Worm (Caenorhabditis elegans) whole organism, late embryonic: Measurements from ENCODE around the gene pdl-1.

Source experiments
- K02D7.2 ChIP-seq: sonication (generic microtip); optimal IDR thresholded peaks from 2 replicates; lab custom pipeline; 2017; ENCODE audit warnings: mild to moderate bottlenecking, missing genetic modification characterization, missing compliant biosample characterization
- Y22D7AL.16 ChIP-seq: sonication (generic microtip); optimal IDR thresholded peaks from 2 replicates; lab custom pipeline; 2016; ENCODE audit warnings: missing genetic modification characterization, missing compliant biosample characterization
- ama-1 ChIP-seq: fragments of 150-350 bp; optimal IDR thresholded peaks from 2 replicates; lab custom pipeline; 2014
- ceh-18 ChIP-seq: sonication (generic microtip); optimal IDR thresholded peaks from 2 replicates; lab custom pipeline; 2016; ENCODE audit warnings: missing genetic modification characterization, missing compliant biosample characterization
- ceh-19 ChIP-seq: fragments of 200-800 bp; sonication (Bioruptor generic); optimal IDR thresholded peaks from 2 replicates; lab custom pipeline; 2018; ENCODE audit warnings: mild to moderate bottlenecking, missing genetic modification characterization, missing compliant biosample characterization
- ceh-2 ChIP-seq: sonication (generic microtip); optimal IDR thresholded peaks from 2 replicates; lab custom pipeline; 2016; ENCODE audit warnings: missing genotype, missing genetic modification characterization, missing compliant biosample characterization
- ceh-22 ChIP-seq: sonication (generic microtip); optimal IDR thresholded peaks from 2 replicates; lab custom pipeline; 2017; ENCODE audit warnings: missing biosample characterization, missing genetic modification characterization
- ceh-30 ChIP-seq: fragments of 150-350 bp; optimal IDR thresholded peaks from 2 replicates; lab custom pipeline; 2014; ENCODE audit warnings: missing biosample characterization, missing genetic modification characterization
- ceh-31 ChIP-seq: sonication (generic microtip); optimal IDR thresholded peaks from 2 replicates; lab custom pipeline; 2016; ENCODE audit warnings: missing genetic modification characterization, missing compliant biosample characterization
- ceh-34 ChIP-seq: sonication (generic microtip); optimal IDR thresholded peaks from 2 replicates; lab custom pipeline; 2016; ENCODE audit warnings: mild to moderate bottlenecking, missing genetic modification characterization, missing compliant biosample characterization
- ceh-48 ChIP-seq: sonication (generic microtip); optimal IDR thresholded peaks from 2 replicates; lab custom pipeline; 2016; ENCODE audit warnings: missing genetic modification characterization, inconsistent platforms, missing compliant biosample characterization
- ceh-6 ChIP-seq: fragments of 200-800 bp; sonication (Bioruptor generic); optimal IDR thresholded peaks from 2 replicates; lab custom pipeline; 2018; ENCODE audit warnings: mild to moderate bottlenecking, missing genetic modification characterization, missing compliant biosample characterization
- ceh-9 ChIP-seq: sonication (generic microtip); optimal IDR thresholded peaks from 2 replicates; lab custom pipeline; 2016; ENCODE audit warnings: mild to moderate bottlenecking, missing genetic modification characterization, inconsistent platforms, missing compliant biosample characterization
- che-1 ChIP-seq: sonication (generic microtip); optimal IDR thresholded peaks from 2 replicates; lab custom pipeline; 2016; ENCODE audit warnings: mild to moderate bottlenecking, missing genetic modification characterization, missing compliant biosample characterization
- dmd-4 ChIP-seq: sonication (generic microtip); optimal IDR thresholded peaks from 2 replicates; lab custom pipeline; 2016; ENCODE audit warnings: borderline replicate concordance, missing genetic modification characterization, missing compliant biosample characterization
- dve-1 ChIP-seq: sonication (generic microtip); optimal IDR thresholded peaks from 2 replicates; lab custom pipeline; 2017; ENCODE audit warnings: antibody characterized with exemption, mild to moderate bottlenecking, missing genetic modification characterization, missing compliant biosample characterization
- elt-2 ChIP-seq: sonication (generic microtip); optimal IDR thresholded peaks from 2 replicates; lab custom pipeline; 2016; ENCODE audit warnings: missing genetic modification reagents, missing genetic modification characterization, missing compliant biosample characterization
- elt-4 ChIP-seq: sonication (generic microtip); optimal IDR thresholded peaks from 2 replicates; lab custom pipeline; 2016; ENCODE audit warnings: missing genetic modification characterization, missing compliant biosample characterization
- ets-4 ChIP-seq: sonication (generic microtip); optimal IDR thresholded peaks from 2 replicates; lab custom pipeline; 2016; ENCODE audit warnings: missing genetic modification characterization, missing compliant biosample characterization
- fax-1 ChIP-seq: sonication (generic microtip); optimal IDR thresholded peaks from 2 replicates; lab custom pipeline; 2016; ENCODE audit warnings: missing genotype, missing genetic modification characterization, missing compliant biosample characterization
- fkh-10 ChIP-seq: fragments of 150-350 bp; optimal IDR thresholded peaks from 2 replicates; lab custom pipeline; 2014; ENCODE audit warnings: missing biosample characterization, missing genetic modification reagents, missing genetic modification characterization
- fkh-6 ChIP-seq: sonication (generic microtip); optimal IDR thresholded peaks from 2 replicates; lab custom pipeline; 2016; ENCODE audit warnings: missing genetic modification characterization, missing compliant biosample characterization
- gmeb-2 ChIP-seq: sonication (generic microtip); optimal IDR thresholded peaks from 2 replicates; lab custom pipeline; 2016; ENCODE audit warnings: missing genetic modification characterization, inconsistent platforms, missing compliant biosample characterization
- hlh-13 ChIP-seq: fragments of 200-800 bp; sonication (Bioruptor generic); optimal IDR thresholded peaks from 2 replicates; lab custom pipeline; 2018; ENCODE audit warnings: mild to moderate bottlenecking, missing genetic modification characterization, missing compliant biosample characterization
- hlh-15 ChIP-seq: sonication (generic microtip); optimal IDR thresholded peaks from 2 replicates; lab custom pipeline; 2016; ENCODE audit warnings: missing genetic modification characterization, missing compliant biosample characterization
- lin-11 ChIP-seq: fragments of 200-800 bp; sonication (Bioruptor generic); optimal IDR thresholded peaks from 2 replicates; lab custom pipeline; 2018; ENCODE audit warnings: mild to moderate bottlenecking, missing genetic modification characterization, missing compliant biosample characterization
- madf-2 ChIP-seq: sonication (generic microtip); optimal IDR thresholded peaks from 2 replicates; lab custom pipeline; 2017; ENCODE audit warnings: missing genetic modification characterization, missing compliant biosample characterization
- mec-3 ChIP-seq: sonication (generic microtip); optimal IDR thresholded peaks from 2 replicates; lab custom pipeline; 2016; ENCODE audit warnings: borderline replicate concordance, missing genetic modification characterization, missing compliant biosample characterization
- nhr-11 ChIP-seq: fragments of 150-350 bp; optimal IDR thresholded peaks from 2 replicates; lab custom pipeline; 2014; ENCODE audit warnings: missing biosample characterization, missing genetic modification characterization
- nhr-232 ChIP-seq: sonication (generic microtip); optimal IDR thresholded peaks from 2 replicates; lab custom pipeline; 2016; ENCODE audit warnings: missing genetic modification characterization, missing compliant biosample characterization
- pag-3 ChIP-seq: sonication (generic microtip); optimal IDR thresholded peaks from 2 replicates; lab custom pipeline; 2016; ENCODE audit warnings: missing compliant biosample characterization, missing genetic modification characterization, borderline replicate concordance
- pha-2 ChIP-seq: sonication (generic microtip); optimal IDR thresholded peaks from 2 replicates; lab custom pipeline; 2017; ENCODE audit warnings: mild to moderate bottlenecking, missing genetic modification characterization, missing compliant biosample characterization
- pha-4 ChIP-seq: fragments of 150-350 bp; optimal IDR thresholded peaks from 2 replicates; lab custom pipeline; 2018; ENCODE audit warnings: missing biosample characterization, missing genetic modification reagents, missing genetic modification characterization
- pqm-1 ChIP-seq: sonication (generic microtip); optimal IDR thresholded peaks from 2 replicates; lab custom pipeline; 2016; ENCODE audit warnings: missing genetic modification characterization, missing compliant biosample characterization
- pros-1 ChIP-seq: fragments of 150-350 bp; optimal IDR thresholded peaks from 2 replicates; lab custom pipeline; 2014; ENCODE audit warnings: missing biosample characterization, missing genetic modification reagents, missing genetic modification characterization
- ref-2 ChIP-seq: sonication (generic microtip); optimal IDR thresholded peaks from 2 replicates; lab custom pipeline; 2016; ENCODE audit warnings: missing genetic modification characterization, missing compliant biosample characterization
- rnt-1 ChIP-seq: sonication (generic microtip); optimal IDR thresholded peaks from 2 replicates; lab custom pipeline; 2016; ENCODE audit warnings: missing genetic modification characterization, missing compliant biosample characterization
- sdc-2 ChIP-seq: sonication (generic microtip); optimal IDR thresholded peaks from 2 replicates; lab custom pipeline; 2016; ENCODE audit warnings: missing genotype, missing genetic modification characterization, missing compliant biosample characterization
- sox-2 ChIP-seq: fragments of 200-800 bp; sonication (Bioruptor generic); IDR thresholded peaks from 2 replicates; pipeline ENCODE4 v1.3.6; 2022; ENCODE audit warnings: missing genetic modification reagents, missing genetic modification characterization, missing compliant biosample characterization
- sox-4 ChIP-seq: sonication (generic microtip); optimal IDR thresholded peaks from 2 replicates; lab custom pipeline; 2017; ENCODE audit warnings: mild to moderate bottlenecking, missing genetic modification characterization, inconsistent platforms, missing compliant biosample characterization
- syd-9 ChIP-seq: sonication (generic microtip); optimal IDR thresholded peaks from 2 replicates; lab custom pipeline; 2016; ENCODE audit warnings: mild to moderate bottlenecking, missing genetic modification characterization, moderate library complexity, missing compliant biosample characterization
- tbx-7 ChIP-seq: sonication (generic microtip); optimal IDR thresholded peaks from 2 replicates; lab custom pipeline; 2016; ENCODE audit warnings: missing genotype, missing genetic modification characterization, missing compliant biosample characterization
- ttx-3 ChIP-seq: sonication (generic microtip); optimal IDR thresholded peaks from 2 replicates; lab custom pipeline; 2016; ENCODE audit warnings: missing genetic modification reagents, missing genetic modification characterization, missing compliant biosample characterization
- unc-3 ChIP-seq, 2 experiments: fragments of 200-800 bp in 1 of 2; sonication (Bioruptor generic) in 1 of 2; sonication (generic microtip) in 1 of 2; conservative IDR thresholded peaks in 1 of 2; optimal IDR thresholded peaks in 1 of 2; 2 replicates each; pipeline versions ENCODE4 v1.3.6 to Lab custom; 2016 to 2022; ENCODE audit warnings: missing compliant biosample characterization in 2 of 2, missing genetic modification characterization in 2 of 2, missing genetic modification reagents in 1 of 2
- unc-55 ChIP-seq: sonication (generic microtip); optimal IDR thresholded peaks from 2 replicates; lab custom pipeline; 2017; ENCODE audit warnings: missing biosample characterization, missing genetic modification reagents, missing genetic modification characterization
- zip-5 ChIP-seq: sonication (generic microtip); optimal IDR thresholded peaks from 2 replicates; lab custom pipeline; 2016; ENCODE audit warnings: missing genetic modification characterization, missing compliant biosample characterization
- ztf-16 ChIP-seq: sonication (generic microtip); optimal IDR thresholded peaks from 2 replicates; lab custom pipeline; 2017; ENCODE audit warnings: missing genetic modification characterization, missing compliant biosample characterization

Gene pdl-1

ce11 chrII:7147550-7147949, 36.1 kb upstream of the pdl-1 start:
- TF ChIP-seq pha-4 (no peak), dve-1 (tag; lab: Kevin White, UChicago) (no peak), tbx-7 (tag; lab: Kevin White, UChicago) (no peak), dmd-4 (tag; lab: Kevin White, UChicago) (no peak), zip-5 (tag; lab: Kevin White, UChicago) (no peak), fkh-10 (GFP tag; lab: Kevin White, UChicago) (no peak), sox-2 (GFP tag; lab: Robert Waterston, UW) (no peak), ceh-18 (tag; lab: Kevin White, UChicago) (no peak), lin-11 (tag; lab: Kevin White, UChicago) (no peak), pha-2 (tag; lab: Kevin White, UChicago) (no peak), unc-3 (GFP tag; conservative IDR thresholded peaks at IDR 0.05; lab: Robert Waterston, UW) (no peak), unc-3 (tag; optimal IDR thresholded peaks at IDR 0.05; lab: Kevin White, UChicago) (no peak), Y22D7AL.16 (no peak)

ce11 chrII:7148099-7148498, 35.5 kb upstream of the pdl-1 start, which contains the start of gene T07F8.1:
Gene T07F8.1 (plus strand): TSS chrII:7148399.
- TF ChIP-seq syd-9 (tag; lab: Kevin White, UChicago), result no peak
- TF ChIP-seq dmd-4 (tag; lab: Kevin White, UChicago), result no peak
- TF ChIP-seq ztf-16 (tag; lab: Kevin White, UChicago), result no peak
- no peak for TF ChIP-seq ama-1 (lab: Kevin White, UChicago)
- no peak for TF ChIP-seq ets-4
- TF ChIP-seq mec-3 (tag; lab: Kevin White, UChicago), result no peak
- TF ChIP-seq nhr-11, result no peak
- no peak for TF ChIP-seq hlh-13
- no peak for TF ChIP-seq nhr-232 (tag; lab: Kevin White, UChicago)
- TF ChIP-seq, all 69 proteins: peak for 0

ce11 chrII:7151969-7152631, 31.5 kb upstream of the pdl-1 start, which contains the start of gene fust-1:
Gene fust-1 (plus strand): TSS chrII:7152581.
- peak; percentile 21 for TF ChIP-seq che-1 (tag; lab: Kevin White, UChicago)
- peak; percentile 34 for TF ChIP-seq ceh-30 (tag; lab: Kevin White, UChicago)
- peak; percentile 72 for TF ChIP-seq ttx-3 (tag; lab: Kevin White, UChicago)
- TF ChIP-seq ceh-9 (tag; lab: Kevin White, UChicago), result no peak
- no peak; the same call in 1 of the 2 replicates for TF ChIP-seq sox-2 (GFP tag; lab: Robert Waterston, UW)
- peak; percentile 58 for TF ChIP-seq sox-4 (tag; lab: Kevin White, UChicago)
- TF ChIP-seq ceh-6 (GFP tag; lab: Kevin White, UChicago), result peak; percentile 52
- TF ChIP-seq ceh-48, result peak; percentile 32
- peak; percentile 30 for TF ChIP-seq sdc-2 (tag; lab: Kevin White, UChicago)
- no peak for TF ChIP-seq mec-3 (tag; lab: Kevin White, UChicago)
- TF ChIP-seq unc-3 (GFP tag; conservative IDR thresholded peaks at IDR 0.05; lab: Robert Waterston, UW), result no peak; the same call in 1 of the 2 replicates
- peak; percentile 26 for TF ChIP-seq unc-3 (tag; optimal IDR thresholded peaks at IDR 0.05; lab: Kevin White, UChicago)
- TF ChIP-seq dmd-4 (tag; lab: Kevin White, UChicago), result no peak
- no peak for TF ChIP-seq ceh-22 (tag; lab: Kevin White, UChicago)
- peak; percentile 60 for TF ChIP-seq pros-1 (tag; lab: Kevin White, UChicago)
- peak; percentile 74 for TF ChIP-seq madf-2 (tag; lab: Kevin White, UChicago)
- no peak for TF ChIP-seq elt-4
- peak; percentile 69 for TF ChIP-seq gmeb-2 (tag; lab: Kevin White, UChicago)
- peak; percentile 76 for TF ChIP-seq rnt-1
- peak; percentile 55 for TF ChIP-seq syd-9 (tag; lab: Kevin White, UChicago)
- TF ChIP-seq elt-2, result peak; percentile 80
- TF ChIP-seq fax-1 (tag; lab: Kevin White, UChicago), result peak; percentile 40
- peak; percentile 73 for TF ChIP-seq ref-2 (tag; lab: Kevin White, UChicago)
- TF ChIP-seq unc-55 (GFP tag; lab: Kevin White, UChicago), result peak; percentile 23
- TF ChIP-seq fkh-6 (tag; lab: Kevin White, UChicago), result peak; percentile 23
- no peak for TF ChIP-seq fkh-10 (GFP tag; lab: Kevin White, UChicago)
- no peak for TF ChIP-seq pag-3
- TF ChIP-seq ceh-2 (tag; lab: Kevin White, UChicago), result peak; percentile 62
- no peak for TF ChIP-seq pqm-1 (tag; lab: Kevin White, UChicago)
- peak; percentile 64 for TF ChIP-seq ets-4
- no peak for TF ChIP-seq hlh-15
- TF ChIP-seq ceh-31, result peak; percentile 76
- peak; percentile 76 for TF ChIP-seq ceh-34 (tag; lab: Kevin White, UChicago)
- TF ChIP-seq ceh-19 (GFP tag; lab: Kevin White, UChicago), result peak; percentile 42
- TF ChIP-seq K02D7.2, result peak; percentile 37
